Fruit fly (Drosophila melanogaster) whole organism, prepupa: ENCODE measurements around the gene hob.

Experiments
- CG11902 ChIP-seq: fragments of 200-800 bp; sonication (Bioruptor generic); optimal IDR thresholded peaks from 3 replicates; lab custom pipeline; 2016; ENCODE audit warnings: missing biosample characterization, missing genetic modification characterization
- Eip78C ChIP-seq: fragments of 200-800 bp; sonication (Bioruptor generic); peaks from one replicate; lab custom pipeline; 2016; ENCODE audit warnings: missing biosample characterization, missing genetic modification characterization
- Hr4 ChIP-seq: fragments of 200-800 bp; sonication (Bioruptor generic); optimal IDR thresholded peaks from 3 replicates; lab custom pipeline; 2016; ENCODE audit warnings: missing biosample characterization, missing genetic modification characterization

DNA sequence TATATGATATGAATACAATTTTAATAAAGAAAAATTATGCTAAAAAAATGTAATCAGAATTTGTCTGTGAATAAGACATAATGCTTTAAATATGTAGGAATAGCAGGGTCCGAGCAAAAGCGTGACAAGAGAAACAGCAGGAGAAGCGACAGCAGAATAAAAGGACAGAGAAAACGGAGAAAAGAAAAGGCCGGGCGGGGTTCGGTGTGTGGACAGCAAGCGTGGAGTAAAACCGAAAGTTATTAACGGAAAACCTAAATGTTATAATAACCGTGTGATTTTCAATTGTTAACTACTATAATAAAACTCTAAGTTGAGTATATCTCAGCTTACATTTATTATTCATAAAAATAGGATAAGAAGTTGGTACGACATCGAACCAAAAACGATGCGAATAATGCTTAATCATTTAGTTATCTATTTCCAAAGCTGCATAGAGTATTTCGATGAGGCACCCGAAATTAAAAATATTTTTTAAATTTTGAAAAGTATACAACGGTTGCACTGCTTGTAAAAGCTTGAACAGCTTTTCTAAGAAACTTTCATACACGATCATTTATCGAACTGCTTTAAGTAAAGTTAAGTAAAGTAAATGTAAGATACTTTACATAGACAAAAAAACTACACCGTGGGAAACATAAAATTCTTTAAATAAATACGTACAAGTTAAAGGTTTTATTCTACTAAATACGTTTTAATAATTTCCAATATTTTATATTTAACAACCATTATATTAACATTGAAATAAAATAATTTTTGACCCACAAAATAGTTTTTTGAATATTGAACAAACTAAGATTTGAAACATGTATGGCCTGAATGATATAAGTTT is 33.2 kb upstream of the hob start:
- TF ChIP-seq Hr4 (GFP tag; lab: Kevin White, UChicago): no peak
- TF ChIP-seq Eip78C (GFP tag; lab: Kevin White, UChicago): peak; percentile 55
- TF ChIP-seq CG11902 (GFP tag; lab: Kevin White, UChicago): no peak
